Fruit fly (Drosophila melanogaster): ENCODE measurements around the gene CG8870.

dm6 chr3R:13374913-13375312 is 4.7 kb upstream of the CG8870 start:
- TF ChIP-seq CG4496 (GFP tag; IDR thresholded peaks at IDR 0.05): 0 out of 3 replicates have a peak, but pooled peaks have one; percentile 31
- TF ChIP-seq CG17806 (tag; optimal IDR thresholded peaks at IDR 0.05): no peak
- TF ChIP-seq CG13204 (GFP tag; optimal IDR thresholded peaks at IDR 0.05): no peak
- no peak for TF ChIP-seq gl (tag; optimal IDR thresholded peaks at IDR 0.05)
- no peak for TF ChIP-seq Ets98B (GFP tag; IDR thresholded peaks at IDR 0.05)
